Worm (Caenorhabditis elegans) whole organism, young adult: ENCODE data around the gene F56D5.5.

Source experiments
- B0336.3 ChIP-seq: fragments of 200-800 bp; sonication (Bioruptor generic); IDR thresholded peaks from 2 replicates; pipeline ENCODE4 v1.3.6; 2022; ENCODE audit warnings: missing genetic modification characterization, missing compliant biosample characterization
- C06A6.2 ChIP-seq: fragments of 200-800 bp; sonication (Bioruptor generic); conservative IDR thresholded peaks from 2 replicates; pipeline ENCODE4 v1.3.6; 2022; ENCODE audit warnings: missing genetic modification characterization, missing compliant biosample characterization
- D2030.7 ChIP-seq: fragments of 200-800 bp; sonication (Bioruptor generic); IDR thresholded peaks from 2 replicates; pipeline ENCODE4 v1.3.6; 2022; ENCODE audit warnings: missing genetic modification reagents, missing genetic modification characterization, missing compliant biosample characterization
- F39B2.1 ChIP-seq: fragments of 200-800 bp; sonication (Bioruptor generic); IDR thresholded peaks from 2 replicates; pipeline ENCODE4 v1.3.6; 2022; ENCODE audit warnings: missing genetic modification reagents, missing genetic modification characterization, missing compliant biosample characterization
- F57A8.1 ChIP-seq: fragments of 200-800 bp; sonication (Bioruptor generic); optimal IDR thresholded peaks from 2 replicates; lab custom pipeline; 2018; ENCODE audit warnings: mild to moderate bottlenecking, missing genetic modification characterization, moderate library complexity, missing compliant biosample characterization
- T26A5.8 ChIP-seq: sonication (generic microtip); optimal IDR thresholded peaks from 2 replicates; lab custom pipeline; 2016; ENCODE audit warnings: missing genetic modification characterization, missing compliant biosample characterization
- Y56A3A.18 ChIP-seq: fragments of 200-800 bp; sonication (Bioruptor generic); IDR thresholded peaks from 2 replicates; pipeline ENCODE4 v1.3.6; 2022; ENCODE audit warnings: missing genetic modification reagents, missing genetic modification characterization, missing compliant biosample characterization
- Y67H2A.10 ChIP-seq: fragments of 200-800 bp; sonication (Bioruptor generic); conservative IDR thresholded peaks from 2 replicates; pipeline ENCODE4 v1.3.6; 2022; ENCODE audit warnings: missing genetic modification reagents, missing genetic modification characterization, missing compliant biosample characterization
- akir-1 ChIP-seq: fragments of 200-800 bp; sonication (Bioruptor generic); optimal IDR thresholded peaks from 2 replicates; lab custom pipeline; 2018; ENCODE audit warnings: mild to moderate bottlenecking, missing genetic modification characterization, moderate library complexity, missing compliant biosample characterization
- aptf-2 ChIP-seq: fragments of 200-800 bp; sonication (Bioruptor generic); conservative IDR thresholded peaks from 2 replicates; pipeline ENCODE4 v1.3.6; 2022; ENCODE audit warnings: missing genetic modification reagents, missing genetic modification characterization, missing compliant biosample characterization
- aptf-3 ChIP-seq: fragments of 200-800 bp; sonication (Bioruptor generic); IDR thresholded peaks from 2 replicates; pipeline ENCODE4 v1.3.6; 2022; ENCODE audit warnings: missing genetic modification characterization, missing compliant biosample characterization
- athp-1 ChIP-seq: sonication (generic microtip); optimal IDR thresholded peaks from 2 replicates; lab custom pipeline; 2017; ENCODE audit warnings: mild to moderate bottlenecking, missing genetic modification characterization, missing compliant biosample characterization
- ccch-3 ChIP-seq: fragments of 200-800 bp; sonication (Bioruptor generic); optimal IDR thresholded peaks from 2 replicates; lab custom pipeline; 2018; ENCODE audit warnings: mild to moderate bottlenecking, missing genetic modification characterization, missing compliant biosample characterization
- cebp-2 ChIP-seq: fragments of 200-800 bp; sonication (Bioruptor generic); IDR thresholded peaks from 2 replicates; pipeline ENCODE4 v1.3.6; 2022; ENCODE audit warnings: missing genetic modification characterization, missing compliant biosample characterization
- ceh-58 ChIP-seq: fragments of 200-800 bp; sonication (Bioruptor generic); IDR thresholded peaks from 2 replicates; pipeline ENCODE4 v1.3.6; 2022; ENCODE audit warnings: missing genetic modification characterization, missing compliant biosample characterization
- ceh-91 ChIP-seq: fragments of 200-800 bp; sonication (Bioruptor generic); IDR thresholded peaks from 2 replicates; pipeline ENCODE4 v1.3.6; 2022; ENCODE audit warnings: missing genetic modification reagents, missing genetic modification characterization, missing compliant biosample characterization
- dox-1 ChIP-seq: fragments of 200-800 bp; sonication (Bioruptor generic); IDR thresholded peaks from 2 replicates; pipeline ENCODE4 v1.3.6; 2022; ENCODE audit warnings: missing genetic modification reagents, missing genetic modification characterization, missing compliant biosample characterization
- dpff-1 ChIP-seq: sonication (generic microtip); optimal IDR thresholded peaks from 2 replicates; lab custom pipeline; 2017; ENCODE audit warnings: mild to moderate bottlenecking, missing genetic modification characterization, missing compliant biosample characterization
- efl-1 ChIP-seq: fragments of 150-350 bp; optimal IDR thresholded peaks from 2 replicates; lab custom pipeline; 2014; ENCODE audit warnings: missing biosample characterization, missing genetic modification reagents, missing genetic modification characterization
- ekl-4 ChIP-seq: fragments of 200-800 bp; sonication (Bioruptor generic); IDR thresholded peaks from 2 replicates; pipeline ENCODE4 v1.3.6; 2022; ENCODE audit warnings: missing genetic modification reagents, missing genetic modification characterization, missing compliant biosample characterization
- gei-17 ChIP-seq: fragments of 200-800 bp; sonication (Bioruptor generic); optimal IDR thresholded peaks from 2 replicates; lab custom pipeline; 2018; ENCODE audit warnings: mild to moderate bottlenecking, missing genetic modification characterization, missing compliant biosample characterization
- hmg-20 ChIP-seq: fragments of 200-800 bp; sonication (Bioruptor generic); IDR thresholded peaks from 2 replicates; pipeline ENCODE4 v1.3.6; 2022; ENCODE audit warnings: missing genetic modification reagents, missing genetic modification characterization, missing compliant biosample characterization
- lag-1 ChIP-seq: fragments of 200-800 bp; sonication (Bioruptor generic); IDR thresholded peaks from 2 replicates; pipeline ENCODE4 v1.3.6; 2022; ENCODE audit warnings: missing genetic modification reagents, missing genetic modification characterization, missing compliant biosample characterization
- let-607 ChIP-seq, 2 experiments: fragments of 200-800 bp in 1 of 2; sonication (Bioruptor generic) in 1 of 2; sonication (generic microtip) in 1 of 2; optimal IDR thresholded peaks; 2 replicates each; lab custom pipeline; 2016 to 2018; ENCODE audit warnings: mild to moderate bottlenecking in 2 of 2, missing compliant biosample characterization in 2 of 2, missing genetic modification characterization in 2 of 2, moderate library complexity in 2 of 2, missing genotype in 1 of 2
- mcd-1 ChIP-seq: fragments of 200-800 bp; sonication (Bioruptor generic); IDR thresholded peaks from 2 replicates; pipeline ENCODE4 v1.3.6; 2022; ENCODE audit warnings: missing genetic modification reagents, missing genetic modification characterization, missing compliant biosample characterization
- nfya-1 ChIP-seq: sonication (generic microtip); optimal IDR thresholded peaks from 2 replicates; lab custom pipeline; 2017; ENCODE audit warnings: antibody characterized with exemption, missing compliant biosample characterization, missing genetic modification characterization, borderline replicate concordance; ENCODE audit not compliant: insufficient read depth
- nhr-27 ChIP-seq: fragments of 200-800 bp; sonication (Bioruptor generic); optimal IDR thresholded peaks from 2 replicates; lab custom pipeline; 2018; ENCODE audit warnings: mild to moderate bottlenecking, missing genetic modification characterization, moderate library complexity, missing compliant biosample characterization
- repo-1 ChIP-seq: sonication (generic microtip); optimal IDR thresholded peaks from 2 replicates; lab custom pipeline; 2017; ENCODE audit warnings: mild to moderate bottlenecking, missing genetic modification characterization, missing compliant biosample characterization
- sea-2 ChIP-seq: fragments of 200-800 bp; sonication (Bioruptor generic); IDR thresholded peaks from 2 replicates; pipeline ENCODE4 v1.3.6; 2022; ENCODE audit warnings: missing genetic modification characterization, missing compliant biosample characterization
- snpc-1.1 ChIP-seq: sonication (generic microtip); optimal IDR thresholded peaks from 2 replicates; lab custom pipeline; 2017; ENCODE audit warnings: missing genetic modification characterization, mild to moderate bottlenecking, missing compliant biosample characterization, antibody characterized with exemption, moderate library complexity, missing genotype, missing genetic modification reagents; ENCODE audit not compliant: insufficient read depth
- snpc-3.4 ChIP-seq: sonication (generic microtip); optimal IDR thresholded peaks from 2 replicates; lab custom pipeline; 2017; ENCODE audit warnings: missing genetic modification characterization, mild to moderate bottlenecking, missing compliant biosample characterization, antibody characterized with exemption, moderate library complexity, missing genotype, missing genetic modification reagents
- somi-1 ChIP-seq: fragments of 200-800 bp; sonication (Bioruptor generic); optimal IDR thresholded peaks from 2 replicates; lab custom pipeline; 2018; ENCODE audit warnings: mild to moderate bottlenecking, missing genetic modification characterization, missing compliant biosample characterization
- tbx-9 ChIP-seq: sonication (generic microtip); optimal IDR thresholded peaks from 2 replicates; lab custom pipeline; 2016; ENCODE audit warnings: borderline replicate concordance, missing genetic modification characterization, inconsistent platforms, missing compliant biosample characterization
- xnd-1 ChIP-seq: sonication (generic microtip); optimal IDR thresholded peaks from 2 replicates; lab custom pipeline; 2016; ENCODE audit warnings: missing genotype, missing genetic modification reagents, missing genetic modification characterization, missing compliant biosample characterization
- zim-3 ChIP-seq: sonication (generic microtip); optimal IDR thresholded peaks from 2 replicates; lab custom pipeline; 2017; ENCODE audit warnings: mild to moderate bottlenecking, missing genetic modification characterization, moderate library complexity, missing compliant biosample characterization
- ztf-18 ChIP-seq: sonication (generic microtip); optimal IDR thresholded peaks from 2 replicates; lab custom pipeline; 2016; ENCODE audit warnings: missing genotype, mild to moderate bottlenecking, missing genetic modification characterization, missing compliant biosample characterization
- ztf-26 ChIP-seq: sonication (generic microtip); optimal IDR thresholded peaks from 2 replicates; lab custom pipeline; 2017; ENCODE audit warnings: missing genetic modification characterization, missing compliant biosample characterization
- ztf-6 ChIP-seq: fragments of 200-800 bp; sonication (Bioruptor generic); IDR thresholded peaks from 2 replicates; pipeline ENCODE4 v1.3.6; 2022; ENCODE audit warnings: missing genetic modification reagents, missing genetic modification characterization, missing compliant biosample characterization

The F56D5.5 gene

DNA sequence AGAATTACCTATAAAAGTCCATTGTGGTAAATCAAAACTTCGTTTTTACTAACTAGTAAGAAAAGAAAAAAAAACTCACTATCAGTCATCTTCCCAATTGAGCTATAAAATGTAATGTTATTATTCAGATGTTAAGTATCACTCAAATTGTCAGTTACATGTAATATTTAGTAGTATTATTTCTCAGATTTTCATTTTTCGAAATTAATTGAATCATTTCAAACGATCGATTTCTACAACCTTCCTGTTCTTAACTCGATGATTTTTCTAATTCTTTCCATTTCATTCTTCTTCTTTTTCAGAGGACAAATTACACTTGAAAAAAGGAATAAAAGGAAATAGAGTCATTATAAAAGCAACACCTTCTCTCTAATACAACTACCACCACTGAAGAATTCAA is 20.1 kb upstream of the F56D5.5 start, which contains the start of gene F59B8.1:
Gene F59B8.1 (plus strand): TSS at position 301 of the 400 bp plus-strand sequence.
- TF ChIP-seq aptf-2 (GFP tag; lab: Robert Waterston, UW), result no peak
- TF ChIP-seq ztf-18 (tag; lab: Kevin White, UChicago), result no peak
- no peak for TF ChIP-seq sea-2
- TF ChIP-seq somi-1 (GFP tag; lab: Kevin White, UChicago), result no peak
- TF ChIP-seq ceh-91 (GFP tag; lab: Robert Waterston, UW), result no peak
- TF ChIP-seq akir-1 (GFP tag; lab: Kevin White, UChicago), result no peak
- TF ChIP-seq gei-17 (GFP tag; lab: Kevin White, UChicago), result no peak
- no peak for TF ChIP-seq snpc-3.4 (tag; lab: Kevin White, UChicago)
- no peak for TF ChIP-seq tbx-9 (tag; lab: Kevin White, UChicago)
- no peak for TF ChIP-seq D2030.7 (GFP tag; lab: Robert Waterston, UW)
- no peak for TF ChIP-seq xnd-1 (tag; lab: Kevin White, UChicago)
- no peak for TF ChIP-seq aptf-3 (GFP tag; lab: Robert Waterston, UW)
- no peak for TF ChIP-seq zim-3 (tag; lab: Kevin White, UChicago)
- TF ChIP-seq let-607 (tag; optimal IDR thresholded peaks at IDR 0.05; lab: Kevin White, UChicago), result no peak
- no peak for TF ChIP-seq F57A8.1 (GFP tag; lab: Kevin White, UChicago)
- TF ChIP-seq nhr-27, result no peak
- TF ChIP-seq Y67H2A.10 (GFP tag; lab: Robert Waterston, UW), result no peak
- TF ChIP-seq dox-1 (GFP tag; lab: Robert Waterston, UW), result no peak
- no peak for TF ChIP-seq Y56A3A.18 (GFP tag; lab: Robert Waterston, UW)

- TF ChIP-seq efl-1 (GFP tag; lab: Kevin White, UChicago) (no peak), nfya-1 (tag; lab: Kevin White, UChicago) (no peak), B0336.3 (no peak), mcd-1 (GFP tag; lab: Robert Waterston, UW) (no peak), dpff-1 (no peak), ekl-4 (GFP tag; lab: Robert Waterston, UW) (no peak), lag-1 (no peak), snpc-1.1 (tag; lab: Kevin White, UChicago) (no peak), cebp-2 (GFP tag; lab: Robert Waterston, UW) (no peak), T26A5.8 (tag; lab: Kevin White, UChicago) (no peak), F39B2.1 (no peak), somi-1 (GFP tag; lab: Kevin White, UChicago) (no peak), ztf-6 (GFP tag; lab: Robert Waterston, UW) (no peak), ztf-26 (no peak), C06A6.2 (GFP tag; lab: Robert Waterston, UW) (no peak), ccch-3 (no peak), ceh-58 (no peak), aptf-3 (GFP tag; lab: Robert Waterston, UW) (no peak), hmg-20 (GFP tag; lab: Robert Waterston, UW) (no peak)
Measured at ce11 chrIV:9423095-9423494, 15.2 kb upstream of the F56D5.5 start, which contains the start of gene srxa-2. Gene srxa-2, plus strand, starts transcription at chrIV:9423395.

ce11 chrIV:9422408-9422807 is 14.5 kb upstream of the F56D5.5 start, which contains the start of gene F56D5.9:
Gene F56D5.9, minus strand, starts transcription at chrIV:9422508.
- TF ChIP-seq repo-1 (tag; lab: Kevin White, UChicago) (no peak), athp-1 (no peak)
